Fruit fly (Drosophila melanogaster): ENCODE data around the gene CG18417.

- TF ChIP-seq bab1 (GFP tag; optimal IDR thresholded peaks at IDR 0.05) (no peak), cnc (optimal IDR thresholded peaks at IDR 0.05) (no peak), kay (GFP tag; ENCODE audit: borderline replicate concordance) (no peak), CG7045 (GFP tag; optimal IDR thresholded peaks at IDR 0.05) (no peak), ovo (GFP tag; optimal IDR thresholded peaks at IDR 0.05) (no peak), Hr96 (GFP tag; optimal IDR thresholded peaks at IDR 0.05) (no peak), cic (GFP tag; optimal IDR thresholded peaks at IDR 0.05) (no peak)
These were observed 30.3 kb upstream of the CG18417 start, which contains the start of gene akirin for dm6 chr3L:7369543-7369942.
